Fruit fly (Drosophila melanogaster) whole organism: ENCODE data around the gene E5.

Experiments
- CG8478 ChIP-seq: fragments of >200 bp; optimal IDR thresholded peaks from 2 replicates; lab custom pipeline; 2018; ENCODE audit warnings: inconsistent platforms
- EcR ChIP-seq, 2 experiments: fragments of >200 bp; optimal IDR thresholded peaks; 2 replicates each; lab custom pipeline; 2017; ENCODE audit warnings: missing biosample characterization in 2 of 2, missing genetic modification characterization in 2 of 2, missing genetic modification reagents in 2 of 2
- pan ChIP-seq: fragments of >200 bp; optimal IDR thresholded peaks from 2 replicates; lab custom pipeline; 2017
- psq ChIP-seq: fragments of >200 bp; optimal IDR thresholded peaks from 2 replicates; lab custom pipeline; 2017
- usp ChIP-seq: fragments of >200 bp; optimal IDR thresholded peaks from 2 replicates; lab custom pipeline; 2017; ENCODE audit warnings: missing biosample characterization, missing genetic modification characterization, mixed read lengths

DNA sequence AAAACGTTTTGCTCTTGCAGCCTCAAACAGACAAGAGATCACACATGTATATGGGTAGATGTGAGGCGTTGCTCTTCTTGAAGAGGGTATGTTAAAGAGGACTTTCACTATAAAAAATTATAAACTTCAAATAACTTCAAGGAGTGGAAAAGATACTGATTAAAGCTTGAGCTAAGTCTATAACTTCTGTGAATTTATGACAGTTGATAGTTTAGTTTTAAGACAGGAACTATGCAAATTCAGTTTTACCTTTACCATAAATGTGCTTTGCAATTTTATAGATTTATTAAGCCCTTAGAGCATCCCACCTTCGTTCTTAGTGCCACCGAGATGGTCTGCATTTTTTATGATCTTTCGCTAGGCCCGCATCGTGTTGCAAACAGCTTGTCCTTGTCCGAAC, 41.8 kb upstream of the E5 start:
- no peak for TF ChIP-seq pan (lab: Kevin White, UChicago)
- no peak for TF ChIP-seq psq (lab: Kevin White, UChicago)
- no peak for TF ChIP-seq usp (GFP tag; lab: Kevin White, UChicago)
- TF ChIP-seq CG8478 (lab: Kevin White, UChicago) = no peak
- TF ChIP-seq EcR (GFP tag; optimal IDR thresholded peaks at IDR 0.05; lab: Kevin White, UChicago) = no peak
